Worm (Caenorhabditis elegans): ENCODE measurements around the gene cest-16.

DNA sequence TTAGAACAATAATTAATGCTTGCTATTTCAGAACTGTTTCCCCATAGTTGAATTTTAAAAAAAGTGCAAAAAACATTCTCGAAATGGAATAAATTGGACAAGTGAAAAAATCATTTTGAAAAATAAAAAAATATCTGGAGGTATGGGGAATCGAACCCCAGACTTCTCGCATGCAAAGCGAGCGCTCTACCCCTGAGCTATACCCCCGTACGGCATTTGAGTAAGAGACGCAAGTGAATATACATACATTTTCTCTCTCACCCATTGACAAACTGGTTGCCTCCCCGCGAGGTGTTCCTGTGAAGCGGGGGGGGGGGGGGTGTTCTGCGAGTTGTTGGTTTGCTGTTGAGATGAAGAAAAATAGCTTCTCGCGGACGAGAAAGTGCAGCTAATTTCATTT, 7.6 kb upstream of the cest-16 start:
- peak; percentile 52 for TF ChIP-seq lin-13 (GFP tag; optimal IDR thresholded peaks at IDR 0.05)
- no peak for TF ChIP-seq unc-62 (GFP tag; optimal IDR thresholded peaks at IDR 0.05 in 1 of 2)
- TF ChIP-seq unc-62 (tag; optimal IDR thresholded peaks at IDR 0.05): no peak
- no peak for TF ChIP-seq nhr-11 (tag; optimal IDR thresholded peaks at IDR 0.05)
